Fruit fly (Drosophila melanogaster) S2 (cell line): ENCODE data around the gene OtopLc.

Experiments
- CG8478 ChIP-seq: fragments of >200 bp; optimal IDR thresholded peaks from 2 replicates; lab custom pipeline; 2018
- CTCF ChIP-seq, 2 experiments: fragments of >200 bp; optimal IDR thresholded peaks; 2 replicates each; lab custom pipeline; 2018

DNA sequence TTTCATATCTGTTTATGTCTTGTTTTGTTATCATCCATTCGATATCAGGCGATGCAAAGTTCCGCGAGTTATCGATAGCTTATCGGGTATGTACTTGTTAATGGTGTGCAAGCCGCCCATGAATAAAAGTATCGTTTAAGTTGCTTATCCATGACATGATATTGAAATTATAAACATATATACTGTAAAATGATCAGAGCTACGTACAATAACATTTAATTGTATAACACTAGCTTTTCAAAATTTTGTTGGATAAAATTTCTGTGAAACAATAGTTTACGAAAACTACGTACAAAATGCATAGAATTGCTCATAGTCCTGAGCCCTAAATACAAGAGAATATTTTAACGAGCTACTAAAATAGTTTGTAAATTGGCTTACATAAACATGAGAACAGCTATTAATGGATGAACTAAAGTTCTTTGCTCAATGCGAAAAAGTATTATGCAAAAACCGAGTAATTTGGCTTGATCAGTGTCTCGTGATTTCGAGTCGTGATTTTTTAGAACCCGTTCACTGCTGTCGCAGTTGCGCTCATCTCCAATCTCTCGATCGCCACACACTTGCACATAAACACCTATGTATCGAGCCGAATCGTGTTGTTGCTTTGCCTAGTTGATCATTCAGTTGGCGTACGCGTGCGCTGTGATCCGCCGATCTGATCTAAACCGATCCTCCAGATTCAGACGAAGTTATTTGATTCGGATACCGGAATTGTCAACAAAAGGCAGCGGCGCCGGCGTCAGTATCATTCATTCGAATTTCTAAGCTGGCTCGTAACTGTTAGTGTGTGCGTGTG is 27.0 kb upstream of the OtopLc start, which contains the start of the genes PGAP1 and cv:
- TF ChIP-seq CG8478 (lab: Kevin White, UChicago) (no peak), CTCF (optimal IDR thresholded peaks at IDR 0.05; lab: Kevin White, UChicago) (no peak)
